Fruit fly (Drosophila melanogaster): ENCODE results near the gene Prosalpha4.

Gene Prosalpha4

DNA sequence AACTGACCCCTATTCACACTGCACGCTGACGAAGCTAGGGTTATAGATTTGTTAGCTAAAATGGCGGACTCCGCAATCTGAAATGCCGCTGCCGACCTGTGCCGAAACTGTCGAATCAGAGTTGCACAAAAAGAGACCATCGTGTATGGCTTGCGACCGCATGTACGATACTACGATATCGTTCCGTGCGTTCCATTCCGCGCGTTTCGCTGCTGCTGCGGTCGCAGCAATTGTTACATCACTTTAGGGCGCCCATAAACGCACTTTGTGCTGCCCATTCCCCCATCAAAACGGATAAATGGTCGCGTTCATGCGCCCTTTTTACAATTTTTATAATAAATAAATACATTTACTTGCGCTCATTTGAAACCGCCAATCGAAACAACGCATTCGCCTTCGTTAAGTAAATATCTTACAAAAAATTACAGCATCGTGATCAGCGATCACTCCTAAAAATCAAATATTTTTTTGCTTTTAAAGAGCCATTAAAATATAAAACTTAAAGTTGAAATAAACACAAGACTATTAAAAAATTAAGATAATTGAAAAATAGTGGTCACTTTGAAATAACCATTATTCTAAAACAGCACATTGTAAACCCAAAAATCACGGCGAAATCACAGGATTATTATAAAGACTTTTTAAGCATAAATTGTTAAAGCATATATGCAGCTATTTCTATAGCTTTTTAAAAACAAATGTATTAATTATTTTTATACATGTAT is 44.3 kb downstream of the Prosalpha4 start, which contains the start of gene Cyp1 (continued):
- TF ChIP-seq CG6689 (GFP tag; IDR thresholded peaks at IDR 0.05): peak; percentile 41; the same call in 1 of the 2 replicates
- TF ChIP-seq wor (GFP tag; IDR thresholded peaks at IDR 0.05): no peak
- TF ChIP-seq Dref (GFP tag; IDR thresholded peaks at IDR 0.05): peak; percentile 83
- TF ChIP-seq CG15073 (GFP tag; optimal IDR thresholded peaks at IDR 0.05): no peak
- no peak; the same call in none of the 2 replicates for TF ChIP-seq CG32532 (GFP tag; IDR thresholded peaks at IDR 0.05)
- TF ChIP-seq CG8944 (GFP tag; optimal IDR thresholded peaks at IDR 0.05): no peak
- peak; percentile 13 for TF ChIP-seq Sry-β (GFP tag; optimal IDR thresholded peaks at IDR 0.05)
- peak; percentile 79 for TF ChIP-seq Dbx (GFP tag; IDR thresholded peaks at IDR 0.05)
- peak; percentile 38 for TF ChIP-seq CG13894 (tag; optimal IDR thresholded peaks at IDR 0.05)
- no peak for TF ChIP-seq CG2199 (GFP tag; IDR thresholded peaks at IDR 0.05)
- TF ChIP-seq pfk (GFP tag; optimal IDR thresholded peaks at IDR 0.05): peak; percentile 98
- peak; percentile 74 for TF ChIP-seq CG15479 (GFP tag; optimal IDR thresholded peaks at IDR 0.05)
- peak; percentile 6 for TF ChIP-seq repo (GFP tag; optimal IDR thresholded peaks at IDR 0.05)
- no peak for TF ChIP-seq CG16815 (GFP tag; optimal IDR thresholded peaks at IDR 0.05)
- TF ChIP-seq gsb (GFP tag; IDR thresholded peaks at IDR 0.05): peak; percentile 45
- TF ChIP-seq Deaf1 (tag; optimal IDR thresholded peaks at IDR 0.05): peak; percentile 63
- TF ChIP-seq CG2712 (tag; optimal IDR thresholded peaks at IDR 0.05): peak; percentile 51
- peak; percentile 51 for TF ChIP-seq CG11247 (GFP tag; IDR thresholded peaks at IDR 0.05)
- TF ChIP-seq dpn (GFP tag; optimal IDR thresholded peaks at IDR 0.05): peak; percentile 11 to 28
- peak; percentile 41 for TF ChIP-seq stwl (tag; optimal IDR thresholded peaks at IDR 0.05)
- peak; percentile 43; the same call in 1 of the 3 replicates for TF ChIP-seq CG14050 (GFP tag; IDR thresholded peaks at IDR 0.05)
- TF ChIP-seq HLH3B (GFP tag; IDR thresholded peaks at IDR 0.05): peak; percentile 19; the same call in 1 of the 2 replicates
- no peak for TF ChIP-seq croc (GFP tag; conservative IDR thresholded peaks at IDR 0.05)
- peak; percentile 32; the same call in 1 of the 2 replicates for TF ChIP-seq CG2129 (GFP tag; IDR thresholded peaks at IDR 0.05; ENCODE audit: partially characterized antibody)
- no peak for TF ChIP-seq tll (GFP tag; optimal IDR thresholded peaks at IDR 0.05)
- peak; percentile 60 for TF ChIP-seq CG12659 (GFP tag; optimal IDR thresholded peaks at IDR 0.05)
- TF ChIP-seq CG4360 (GFP tag; IDR thresholded peaks at IDR 0.05): peak; percentile 46; the same call in 1 of the 2 replicates
- TF ChIP-seq prd (optimal IDR thresholded peaks at IDR 0.05): no peak
- TF ChIP-seq prd (GFP tag; IDR thresholded peaks at IDR 0.05): peak; percentile 72
- no peak for TF ChIP-seq lab (GFP tag; optimal IDR thresholded peaks at IDR 0.05)
- no peak for TF ChIP-seq dan (GFP tag; IDR thresholded peaks at IDR 0.05)
- TF ChIP-seq CG2120 (GFP tag; optimal IDR thresholded peaks at IDR 0.05): peak; percentile 54
- peak; percentile 3 for TF ChIP-seq tin (GFP tag; optimal IDR thresholded peaks at IDR 0.05)
- TF ChIP-seq NC2α (GFP tag; optimal IDR thresholded peaks at IDR 0.05): no peak
- peak; percentile 88 for TF ChIP-seq CG15514 (GFP tag; optimal IDR thresholded peaks at IDR 0.05)
- peak; percentile 86 for TF ChIP-seq Ets97D (GFP tag; optimal IDR thresholded peaks at IDR 0.05)
- peak; percentile 47 for TF ChIP-seq CG9727 (GFP tag; optimal IDR thresholded peaks at IDR 0.05)
- no peak for TF ChIP-seq Hand (GFP tag; optimal IDR thresholded peaks at IDR 0.05)
- peak; percentile 59 for TF ChIP-seq gt (GFP tag; IDR thresholded peaks at IDR 0.05)
- peak; percentile 73; the same call in 1 of the 2 replicates for TF ChIP-seq NFAT (GFP tag; IDR thresholded peaks at IDR 0.05)
- no peak for TF ChIP-seq Bteb2 (GFP tag; optimal IDR thresholded peaks at IDR 0.05)
- TF ChIP-seq esg (GFP tag; conservative IDR thresholded peaks at IDR 0.05): no peak; the same call in 1 of the 2 replicates
- peak; percentile 52 for TF ChIP-seq MBD-R2 (GFP tag; IDR thresholded peaks at IDR 0.05)
- TF ChIP-seq ftz-f1 (GFP tag; optimal IDR thresholded peaks at IDR 0.05): peak; percentile 1
- TF ChIP-seq mirr (GFP tag; optimal IDR thresholded peaks at IDR 0.05): peak; percentile 25
- no peak for TF ChIP-seq BtbVII (GFP tag; optimal IDR thresholded peaks at IDR 0.05)
- no peak for TF ChIP-seq ac (GFP tag; optimal IDR thresholded peaks at IDR 0.05)
- TF ChIP-seq CG17359 (tag; optimal IDR thresholded peaks at IDR 0.05): peak; percentile 15
- peak; percentile 37; the same call in 1 of the 3 replicates for TF ChIP-seq ase (GFP tag; IDR thresholded peaks at IDR 0.05)
